Fruit fly (Drosophila melanogaster): Measurements from ENCODE around the gene Apl.
A peak's percentile ranks its signal among the peaks of the same experiment; 100 is the strongest.

The Apl gene

DNA sequence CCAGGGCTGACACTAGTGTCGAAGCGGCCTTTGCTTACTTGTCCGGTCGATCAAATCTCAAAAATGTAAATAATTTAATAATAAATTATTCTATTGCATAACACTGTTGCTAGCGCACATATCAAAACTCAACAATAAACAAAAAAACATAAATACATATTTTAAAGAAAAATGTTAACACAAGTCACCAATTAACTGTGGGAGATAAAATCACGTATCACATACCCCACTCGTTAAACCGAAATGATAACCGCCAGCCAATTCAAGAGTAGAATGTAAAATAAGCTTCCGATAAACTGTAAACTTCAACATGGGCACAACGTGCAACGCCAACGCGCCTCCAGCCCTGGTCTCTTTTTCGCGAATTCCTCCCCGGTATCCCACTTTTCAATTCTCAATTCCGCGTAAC lies 7.8 kb downstream of the Apl start, which contains the start of gene Arts (continued):
- no peak for TF ChIP-seq Ravus (GFP tag; IDR thresholded peaks at IDR 0.05)
- peak; percentile 54 for TF ChIP-seq CG13424 (tag; optimal IDR thresholded peaks at IDR 0.05)
- peak; percentile 12 for TF ChIP-seq stwl (tag; optimal IDR thresholded peaks at IDR 0.05)
- no peak for TF ChIP-seq CG7963 (GFP tag; IDR thresholded peaks at IDR 0.05; ENCODE audit: partially characterized antibody)
- no peak for TF ChIP-seq B-H1 (GFP tag; IDR thresholded peaks at IDR 0.05)
- TF ChIP-seq CG9215 (GFP tag; IDR thresholded peaks at IDR 0.05), result no peak
- TF ChIP-seq H2.0 (GFP tag; IDR thresholded peaks at IDR 0.05), result no peak
- peak; percentile 9 for TF ChIP-seq Hmr (GFP tag; optimal IDR thresholded peaks at IDR 0.05)
- TF ChIP-seq CG12299 (tag; optimal IDR thresholded peaks at IDR 0.05), result no peak
- no peak for TF ChIP-seq Elba2 (GFP tag; optimal IDR thresholded peaks at IDR 0.05)
- TF ChIP-seq Eip74EF (GFP tag; optimal IDR thresholded peaks at IDR 0.05), result no peak
- no peak for TF ChIP-seq CG8478 (optimal IDR thresholded peaks at IDR 0.05)
- no peak for TF ChIP-seq oc (tag; optimal IDR thresholded peaks at IDR 0.05)
- TF ChIP-seq Sin3A (optimal IDR thresholded peaks at IDR 0.05), result no peak
- TF ChIP-seq CG17186 (GFP tag; optimal IDR thresholded peaks at IDR 0.05), result peak; percentile 36
- TF ChIP-seq pum (GFP tag; optimal IDR thresholded peaks at IDR 0.05), result no peak
- TF ChIP-seq CG6254 (GFP tag; optimal IDR thresholded peaks at IDR 0.05), result no peak
- TF ChIP-seq CG18764 (GFP tag; optimal IDR thresholded peaks at IDR 0.05), result peak; percentile 44
- no peak for TF ChIP-seq H15 (GFP tag; IDR thresholded peaks at IDR 0.05)
- TF ChIP-seq mld (GFP tag; IDR thresholded peaks at IDR 0.05; ENCODE audit: partially characterized antibody), result no peak
- TF ChIP-seq CG8281 (tag; optimal IDR thresholded peaks at IDR 0.05), result no peak
- no peak for TF ChIP-seq CkIIα-i1 (GFP tag; IDR thresholded peaks at IDR 0.05)
- no peak for TF ChIP-seq Hr39 (optimal IDR thresholded peaks at IDR 0.05)
- TF ChIP-seq CG7271 (tag; optimal IDR thresholded peaks at IDR 0.05), result no peak
- TF ChIP-seq Aef1 (GFP tag; IDR thresholded peaks at IDR 0.05), result no peak
- peak; percentile 32 for TF ChIP-seq pzg (GFP tag; optimal IDR thresholded peaks at IDR 0.05)
- TF ChIP-seq fu2 (GFP tag; optimal IDR thresholded peaks at IDR 0.05), result no peak
- no peak for TF ChIP-seq CG6272 (GFP tag; IDR thresholded peaks at IDR 0.05)
- no peak for TF ChIP-seq CG12104 (GFP tag; optimal IDR thresholded peaks at IDR 0.05)
- TF ChIP-seq az2 (GFP tag; optimal IDR thresholded peaks at IDR 0.05), result peak; percentile 2
- TF ChIP-seq Nf-YA (GFP tag; IDR thresholded peaks at IDR 0.05), result no peak
- no peak for TF ChIP-seq sc (optimal IDR thresholded peaks at IDR 0.05)
- TF ChIP-seq sc (GFP tag; optimal IDR thresholded peaks at IDR 0.05), result no peak
- no peak for TF ChIP-seq CG8290 (GFP tag; optimal IDR thresholded peaks at IDR 0.05)
- peak in 1 of 2 experiments; percentile 32 for TF ChIP-seq CG8290 (tag; optimal IDR thresholded peaks at IDR 0.05)
- TF ChIP-seq eyg (GFP tag; optimal IDR thresholded peaks at IDR 0.05), result no peak
- TF ChIP-seq CG11695 (GFP tag; IDR thresholded peaks at IDR 0.05), result no peak
- TF ChIP-seq CG1647 (GFP tag; optimal IDR thresholded peaks at IDR 0.05), result no peak

DNA sequence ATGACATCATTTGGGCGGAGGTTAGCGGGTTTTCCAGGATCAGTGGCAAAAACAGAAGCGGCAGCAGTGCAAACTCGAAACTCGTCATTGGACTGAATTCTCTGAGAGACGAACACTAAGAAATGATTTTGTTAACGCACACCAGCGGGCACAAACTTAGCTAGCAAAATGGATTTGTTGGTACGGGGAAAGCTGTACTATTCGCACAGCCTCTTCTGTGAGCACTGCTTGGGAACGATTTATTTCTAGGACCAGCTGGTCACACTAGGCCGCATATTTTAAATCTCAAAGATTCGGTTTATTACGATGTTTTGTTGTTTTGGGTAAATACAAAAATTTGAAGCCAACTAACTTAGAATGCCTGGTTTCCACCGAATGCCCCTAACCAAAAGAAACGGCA lies 14.1 kb downstream of the Apl start, which contains the start of gene CG4098:
TSS of gene CG4098 (minus strand) at position 228 of the 400 bp plus-strand sequence.
- TF ChIP-seq chn (GFP tag; optimal IDR thresholded peaks at IDR 0.05) (peak; percentile 46), CG11695 (GFP tag; IDR thresholded peaks at IDR 0.05) (no peak), CG18599 (GFP tag; optimal IDR thresholded peaks at IDR 0.05) (peak; percentile 65), E2f1 (GFP tag; IDR thresholded peaks at IDR 0.05) (peak; percentile 52; the same call in 1 of the 2 replicates), Bdp1 (GFP tag; optimal IDR thresholded peaks at IDR 0.05) (peak; percentile 46), eve (GFP tag; optimal IDR thresholded peaks at IDR 0.05) (no peak), Xbp1 (GFP tag; optimal IDR thresholded peaks at IDR 0.05) (peak; percentile 80), CG32767 (GFP tag; IDR thresholded peaks at IDR 0.05) (peak; percentile 52; the same call in 1 of the 2 replicates), hkb (optimal IDR thresholded peaks at IDR 0.05) (no peak), hkb (GFP tag; IDR thresholded peaks at IDR 0.05) (0 out of 2 replicates have a peak, but pooled peaks have one; percentile 34), grau (tag; optimal IDR thresholded peaks at IDR 0.05) (peak; percentile 59), row (GFP tag; IDR thresholded peaks at IDR 0.05) (peak; percentile 97), Fer2 (tag; optimal IDR thresholded peaks at IDR 0.05) (peak; percentile 9), CoRest (tag; optimal IDR thresholded peaks at IDR 0.05) (peak; percentile 38), z (GFP tag; IDR thresholded peaks at IDR 0.05) (no peak), CG7928 (GFP tag; optimal IDR thresholded peaks at IDR 0.05) (peak; percentile 35), bigmax (GFP tag; optimal IDR thresholded peaks at IDR 0.05) (no peak), GATAe (GFP tag; conservative IDR thresholded peaks at IDR 0.05) (no peak), Ptx1 (GFP tag; IDR thresholded peaks at IDR 0.05) (peak; percentile 79)

Measured in whole organism, embryonic.